Worm (Caenorhabditis elegans) whole organism, L2 larva: ENCODE results near the gene C45H4.14.

Source experiments
- C34F6.9 ChIP-seq: fragments of 150-350 bp; optimal IDR thresholded peaks from 2 replicates; lab custom pipeline; 2014; ENCODE audit warnings: missing biosample characterization, missing genetic modification characterization
- F13H6.1 ChIP-seq: sonication (generic microtip); optimal IDR thresholded peaks from 2 replicates; lab custom pipeline; 2016; ENCODE audit warnings: missing genetic modification characterization, missing compliant biosample characterization
- R02D3.7 ChIP-seq: fragments of 150-350 bp; optimal IDR thresholded peaks from 2 replicates; lab custom pipeline; 2014; ENCODE audit warnings: missing biosample characterization, missing genetic modification characterization
- Y55F3AM.14 ChIP-seq: fragments of 200-800 bp; sonication (Bioruptor generic); optimal IDR thresholded peaks from 2 replicates; lab custom pipeline; 2018; ENCODE audit warnings: mild to moderate bottlenecking, missing genetic modification characterization, missing compliant biosample characterization
- ZK546.5 ChIP-seq: sonication (generic microtip); optimal IDR thresholded peaks from 2 replicates; lab custom pipeline; 2017; ENCODE audit warnings: missing biosample characterization, missing genetic modification characterization
- alr-1 ChIP-seq: fragments of 150-350 bp; optimal IDR thresholded peaks from 2 replicates; lab custom pipeline; 2014; ENCODE audit warnings: missing biosample characterization, missing genetic modification characterization
- aly-2 ChIP-seq: fragments of 150-350 bp; optimal IDR thresholded peaks from 2 replicates; lab custom pipeline; 2014; ENCODE audit warnings: missing biosample characterization, missing genetic modification characterization
- ama-1 ChIP-seq: fragments of 150-350 bp; optimal IDR thresholded peaks from 2 replicates; lab custom pipeline; 2018; ENCODE audit warnings: inconsistent platforms
- blmp-1 ChIP-seq: sonication (generic microtip); optimal IDR thresholded peaks from 2 replicates; lab custom pipeline; 2017; ENCODE audit warnings: missing genetic modification characterization, mild to moderate bottlenecking, missing compliant biosample characterization, antibody characterized with exemption, moderate library complexity; ENCODE audit not compliant: insufficient read depth
- ceh-16 ChIP-seq: fragments of 150-350 bp; optimal IDR thresholded peaks from 2 replicates; lab custom pipeline; 2014; ENCODE audit warnings: missing biosample characterization, missing genetic modification characterization
- ceh-82 ChIP-seq: fragments of 150-350 bp; optimal IDR thresholded peaks from 2 replicates; lab custom pipeline; 2014; ENCODE audit warnings: missing biosample characterization, missing genetic modification characterization
- crh-2 ChIP-seq: sonication (generic microtip); optimal IDR thresholded peaks from 2 replicates; lab custom pipeline; 2017; ENCODE audit warnings: missing biosample characterization, missing genetic modification characterization
- dmd-4 ChIP-seq: sonication (generic microtip); optimal IDR thresholded peaks from 2 replicates; lab custom pipeline; 2017; ENCODE audit warnings: missing biosample characterization, missing genetic modification characterization
- egl-27 ChIP-seq: sonication (generic microtip); optimal IDR thresholded peaks from 3 replicates; lab custom pipeline; 2017; ENCODE audit warnings: missing biosample characterization, missing genetic modification reagents, missing genetic modification characterization
- elt-1 ChIP-seq: fragments of 150-350 bp; optimal IDR thresholded peaks from 2 replicates; lab custom pipeline; 2014; ENCODE audit warnings: missing biosample characterization, missing genetic modification characterization
- elt-3 ChIP-seq: sonication (generic microtip); optimal IDR thresholded peaks from 2 replicates; lab custom pipeline; 2017; ENCODE audit warnings: missing biosample characterization, missing genetic modification characterization
- fos-1 ChIP-seq: fragments of 150-350 bp; optimal IDR thresholded peaks from 2 replicates; lab custom pipeline; 2014; ENCODE audit warnings: missing biosample characterization, missing genetic modification characterization
- gmeb-1 ChIP-seq: fragments of 150-350 bp; optimal IDR thresholded peaks from 2 replicates; lab custom pipeline; 2014; ENCODE audit warnings: missing biosample characterization, missing genetic modification characterization
- lin-11 ChIP-seq: fragments of 150-350 bp; sonication (generic microtip); optimal IDR thresholded peaks from 2 replicates; lab custom pipeline; 2014; ENCODE audit warnings: missing biosample characterization, missing genetic modification characterization, inconsistent platforms, mixed read lengths
- lin-13 ChIP-seq: fragments of 150-350 bp; optimal IDR thresholded peaks from 2 replicates; lab custom pipeline; 2014; ENCODE audit warnings: missing biosample characterization, missing genetic modification reagents, missing genetic modification characterization
- lin-39 ChIP-seq: fragments of 150-350 bp; optimal IDR thresholded peaks from 2 replicates; lab custom pipeline; 2014; ENCODE audit warnings: missing biosample characterization, missing genetic modification reagents, missing genetic modification characterization
- lsy-2 ChIP-seq, 2 experiments: fragments of 150-350 bp in 1 of 2; sonication (generic microtip) in 1 of 2; optimal IDR thresholded peaks; 2 replicates each; lab custom pipeline; 2014 to 2017; ENCODE audit warnings: missing biosample characterization in 2 of 2, missing genetic modification characterization in 2 of 2
- mab-5 ChIP-seq: fragments of 150-350 bp; optimal IDR thresholded peaks from 2 replicates; lab custom pipeline; 2014; ENCODE audit warnings: missing biosample characterization, missing genetic modification characterization
- mbf-1 ChIP-seq: sonication (generic microtip); optimal IDR thresholded peaks from 2 replicates; lab custom pipeline; 2017; ENCODE audit warnings: missing biosample characterization, missing genetic modification characterization
- mdl-1 ChIP-seq, 2 experiments: fragments of 150-350 bp in 1 of 2; sonication (generic microtip) in 1 of 2; optimal IDR thresholded peaks; 2 replicates each; lab custom pipeline; 2017; ENCODE audit warnings: missing biosample characterization in 2 of 2, missing genetic modification characterization in 2 of 2
- nhr-10 ChIP-seq: sonication (generic microtip); optimal IDR thresholded peaks from 2 replicates; lab custom pipeline; 2017; ENCODE audit warnings: missing biosample characterization, missing genetic modification characterization
- nhr-11 ChIP-seq: fragments of 150-350 bp; optimal IDR thresholded peaks from 2 replicates; lab custom pipeline; 2014; ENCODE audit warnings: missing biosample characterization, missing genetic modification characterization
- nhr-12 ChIP-seq: fragments of 150-350 bp; optimal IDR thresholded peaks from 2 replicates; lab custom pipeline; 2014; ENCODE audit warnings: missing biosample characterization, missing genetic modification characterization
- nhr-129 ChIP-seq: fragments of 150-350 bp; optimal IDR thresholded peaks from 2 replicates; lab custom pipeline; 2014; ENCODE audit warnings: missing biosample characterization, missing genetic modification characterization
- nhr-21 ChIP-seq: fragments of 150-350 bp; optimal IDR thresholded peaks from 2 replicates; lab custom pipeline; 2014; ENCODE audit warnings: missing biosample characterization, missing genetic modification characterization
- nhr-23 ChIP-seq: fragments of 150-350 bp; optimal IDR thresholded peaks from 2 replicates; lab custom pipeline; 2014; ENCODE audit warnings: missing biosample characterization, missing genetic modification reagents, missing genetic modification characterization
- nhr-237 ChIP-seq: fragments of 150-350 bp; optimal IDR thresholded peaks from 2 replicates; lab custom pipeline; 2014; ENCODE audit warnings: missing biosample characterization, missing genetic modification characterization
- nhr-25 ChIP-seq: fragments of 150-350 bp; sonication (generic microtip); optimal IDR thresholded peaks from 3 replicates; lab custom pipeline; 2014; ENCODE audit warnings: missing biosample characterization, missing genetic modification characterization
- nhr-6 ChIP-seq: fragments of 150-350 bp; optimal IDR thresholded peaks from 2 replicates; lab custom pipeline; 2014; ENCODE audit warnings: missing biosample characterization, missing genetic modification characterization
- nhr-77 ChIP-seq: fragments of 150-350 bp; optimal IDR thresholded peaks from 2 replicates; lab custom pipeline; 2014; ENCODE audit warnings: missing biosample characterization, missing genetic modification characterization
- peb-1 ChIP-seq: fragments of 150-350 bp; optimal IDR thresholded peaks from 2 replicates; lab custom pipeline; 2014; ENCODE audit warnings: missing biosample characterization, missing genetic modification characterization
- sem-4 ChIP-seq: fragments of 150-350 bp; optimal IDR thresholded peaks from 2 replicates; lab custom pipeline; 2014; ENCODE audit warnings: missing biosample characterization, missing genetic modification reagents, missing genetic modification characterization
- skn-1 ChIP-seq: sonication (generic microtip); optimal IDR thresholded peaks from 2 replicates; lab custom pipeline; 2017; ENCODE audit warnings: missing biosample characterization, missing genetic modification characterization
- sma-3 ChIP-seq: sonication (generic microtip); optimal IDR thresholded peaks from 2 replicates; lab custom pipeline; 2016; ENCODE audit warnings: missing genetic modification reagents, missing genetic modification characterization, missing compliant biosample characterization
- sma-9 ChIP-seq, 2 experiments: fragments of 150-350 bp in 1 of 2; sonication (generic microtip) in 1 of 2; optimal IDR thresholded peaks; 2 replicates each; lab custom pipeline; 2014 to 2016; ENCODE audit warnings: missing genetic modification characterization in 2 of 2, mild to moderate bottlenecking in 1 of 2, missing biosample characterization in 1 of 2, missing compliant biosample characterization in 1 of 2, missing genetic modification reagents in 1 of 2, moderate library complexity in 1 of 2
- snpc-4 ChIP-seq: fragments of 150-350 bp; optimal IDR thresholded peaks from 2 replicates; lab custom pipeline; 2014; ENCODE audit warnings: missing biosample characterization, missing genetic modification characterization
- unc-39 ChIP-seq: fragments of 150-350 bp; optimal IDR thresholded peaks from 2 replicates; lab custom pipeline; 2014; ENCODE audit warnings: missing biosample characterization, missing genetic modification characterization
- unc-55 ChIP-seq: fragments of 150-350 bp; sonication (generic microtip); optimal IDR thresholded peaks from 3 replicates; lab custom pipeline; 2014; ENCODE audit warnings: missing biosample characterization, missing genetic modification reagents, missing genetic modification characterization
- unc-62 ChIP-seq: fragments of 150-350 bp; optimal IDR thresholded peaks from 2 replicates; lab custom pipeline; 2014; ENCODE audit warnings: missing biosample characterization, missing genetic modification reagents, missing genetic modification characterization
- zag-1 ChIP-seq: fragments of 150-350 bp; optimal IDR thresholded peaks from 2 replicates; lab custom pipeline; 2014; ENCODE audit warnings: missing biosample characterization, missing genetic modification characterization
- ztf-1 ChIP-seq: fragments of 200-800 bp; sonication (Bioruptor generic); conservative IDR thresholded peaks from 2 replicates; pipeline ENCODE4 v1.3.6; 2022; ENCODE audit warnings: missing genetic modification characterization, missing compliant biosample characterization
- ztf-11 ChIP-seq: sonication (generic microtip); optimal IDR thresholded peaks from 2 replicates; lab custom pipeline; 2017; ENCODE audit warnings: missing biosample characterization, missing genetic modification characterization
- ztf-4 ChIP-seq: fragments of 150-350 bp; optimal IDR thresholded peaks from 2 replicates; lab custom pipeline; 2014; ENCODE audit warnings: missing biosample characterization, missing genetic modification characterization

The C45H4.14 gene

ce11 chrV:2132675-2133074 is 26.6 kb downstream of the C45H4.14 start:
- TF ChIP-seq ztf-4 (tag; lab: Kevin White, UChicago): no peak
- no peak for TF ChIP-seq zag-1 (tag; lab: Kevin White, UChicago)
- TF ChIP-seq nhr-6 (tag; lab: Kevin White, UChicago): no peak
- no peak for TF ChIP-seq peb-1
- no peak for TF ChIP-seq fos-1
- no peak for TF ChIP-seq egl-27 (tag; lab: Kevin White, UChicago)
- no peak for TF ChIP-seq lsy-2 (tag; optimal IDR thresholded peaks at IDR 0.05; lab: Kevin White, UChicago)
- no peak for TF ChIP-seq sma-3 (GFP tag; lab: Kevin White, UChicago)

- TF ChIP-seq nhr-11 (tag; lab: Kevin White, UChicago): no peak
- TF ChIP-seq lin-11 (tag; lab: Kevin White, UChicago): no peak
- TF ChIP-seq crh-2 (tag; lab: Kevin White, UChicago): peak; percentile 60
- TF ChIP-seq peb-1: no peak
- TF ChIP-seq nhr-21 (tag; lab: Kevin White, UChicago): peak; percentile 12
- no peak for TF ChIP-seq nhr-77 (tag; lab: Kevin White, UChicago)
- TF ChIP-seq blmp-1: no peak
- peak; percentile 63 for TF ChIP-seq sma-3 (GFP tag; lab: Kevin White, UChicago)
- peak; percentile 48 for TF ChIP-seq lin-13 (GFP tag; lab: Kevin White, UChicago)
- no peak for TF ChIP-seq ztf-1
- no peak for TF ChIP-seq nhr-12 (tag; lab: Kevin White, UChicago)
- no peak for TF ChIP-seq ama-1
- TF ChIP-seq nhr-129 (tag; lab: Kevin White, UChicago): no peak
- peak; percentile 23 for TF ChIP-seq snpc-4 (tag; lab: Kevin White, UChicago)
- TF ChIP-seq R02D3.7 (tag; lab: Kevin White, UChicago): no peak
- peak; percentile 30 for TF ChIP-seq egl-27 (tag; lab: Kevin White, UChicago)
- no peak for TF ChIP-seq nhr-10 (tag; lab: Kevin White, UChicago)
- no peak for TF ChIP-seq skn-1 (tag; lab: Kevin White, UChicago)
- peak; percentile 62 for TF ChIP-seq C34F6.9
- no peak for TF ChIP-seq fos-1
- no peak for TF ChIP-seq mdl-1 (tag; optimal IDR thresholded peaks at IDR 0.05; lab: Kevin White, UChicago)
- TF ChIP-seq unc-55 (GFP tag; lab: Kevin White, UChicago): peak; percentile 64
- no peak for TF ChIP-seq ceh-16 (tag; lab: Kevin White, UChicago)
- no peak for TF ChIP-seq ZK546.5 (tag; lab: Kevin White, UChicago)
- TF ChIP-seq lsy-2 (tag; optimal IDR thresholded peaks at IDR 0.05; lab: Kevin White, UChicago): peak; percentile 52 to 81
- TF ChIP-seq ztf-11 (tag; lab: Kevin White, UChicago): no peak
- TF ChIP-seq ztf-4 (tag; lab: Kevin White, UChicago): no peak
- no peak for TF ChIP-seq elt-3
- no peak for TF ChIP-seq lin-39 (tag; lab: Kevin White, UChicago)
- no peak for TF ChIP-seq unc-62 (GFP tag; lab: Kevin White, UChicago)
- peak; percentile 19 for TF ChIP-seq nhr-25 (tag; lab: Kevin White, UChicago)
- no peak for TF ChIP-seq nhr-23 (tag; lab: Kevin White, UChicago)
- TF ChIP-seq Y55F3AM.14 (GFP tag; lab: Kevin White, UChicago): no peak
- TF ChIP-seq aly-2: no peak
- no peak for TF ChIP-seq elt-1
- peak; percentile 88 for TF ChIP-seq gmeb-1 (tag; lab: Kevin White, UChicago)
- TF ChIP-seq mbf-1 (tag; lab: Kevin White, UChicago): no peak
- TF ChIP-seq nhr-6 (tag; lab: Kevin White, UChicago): peak; percentile 39
- peak; percentile 11 for TF ChIP-seq sem-4 (tag; lab: Kevin White, UChicago)
- TF ChIP-seq zag-1 (tag; lab: Kevin White, UChicago): no peak
- no peak for TF ChIP-seq mab-5 (tag; lab: Kevin White, UChicago)
- no peak for TF ChIP-seq nhr-237 (tag; lab: Kevin White, UChicago)
- TF ChIP-seq alr-1 (tag; lab: Kevin White, UChicago): no peak
- TF ChIP-seq sma-9 (GFP tag; optimal IDR thresholded peaks at IDR 0.05; lab: Kevin White, UChicago): peak; percentile 87
- no peak for TF ChIP-seq sma-9 (tag; optimal IDR thresholded peaks at IDR 0.05; lab: Kevin White, UChicago)
- TF ChIP-seq ceh-82 (tag; lab: Kevin White, UChicago): no peak
- TF ChIP-seq unc-39 (tag; lab: Kevin White, UChicago): no peak
- peak; percentile 70 for TF ChIP-seq F13H6.1
- no peak for TF ChIP-seq dmd-4 (tag; lab: Kevin White, UChicago)
These were observed 32.1 kb downstream of the C45H4.14 start, which contains the start of gene ldp-1 for ce11 chrV:2126996-2127585. Gene ldp-1 (plus strand): TSS chrV:2127535.
